Fruit fly (Drosophila melanogaster) S2 (cell line): ENCODE data around the gene Hrb27C.
A peak's percentile ranks its signal among the peaks of the same experiment; 100 is the strongest.

Source experiments
- CG8478 ChIP-seq: fragments of >200 bp; optimal IDR thresholded peaks from 2 replicates; lab custom pipeline; 2018
- CTCF ChIP-seq, 2 experiments: fragments of >200 bp; optimal IDR thresholded peaks; 2 replicates each; lab custom pipeline; 2018

DNA sequence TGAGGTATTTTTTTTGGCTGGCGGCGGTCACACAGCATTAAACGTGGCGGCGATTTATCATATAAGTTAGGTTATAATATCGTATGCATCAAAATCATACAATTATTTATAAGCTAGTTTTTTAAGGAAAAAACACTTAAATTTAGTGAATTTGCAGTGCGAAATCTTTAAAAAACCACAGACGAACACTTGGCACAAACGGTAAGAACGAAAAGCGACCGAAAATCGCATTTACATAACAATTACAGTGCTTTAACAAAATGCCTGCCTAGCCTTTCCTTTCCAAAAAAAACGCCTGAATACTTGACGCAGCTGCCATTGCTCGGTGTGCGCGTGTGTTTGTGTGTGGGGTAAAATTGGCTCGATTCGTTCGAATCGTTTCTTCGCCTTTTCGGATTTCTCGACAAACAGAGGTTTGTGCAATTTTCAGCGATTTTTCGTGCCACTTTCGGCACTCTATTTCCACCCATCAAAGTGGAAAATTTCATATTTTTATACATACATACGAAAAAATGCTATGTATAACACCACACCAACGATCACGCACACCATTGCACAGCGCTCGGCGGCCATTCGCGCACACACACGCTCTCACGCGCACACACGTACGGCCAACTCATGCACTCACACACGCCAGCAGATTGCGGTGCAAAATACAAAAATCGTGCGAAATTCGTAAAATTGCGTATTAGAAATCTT is at the start of gene Hrb27C:
- no peak for TF ChIP-seq CG8478
- peak; percentile 2 to 24 for TF ChIP-seq CTCF (optimal IDR thresholded peaks at IDR 0.05; lab: Kevin White, UChicago)
